Worm (Caenorhabditis elegans) whole organism, L1 larva: ENCODE data around the gene Y73F8A.20.

Experiments
- ceh-88 ChIP-seq: fragments of 200-800 bp; sonication (Bioruptor generic); IDR thresholded peaks from 2 replicates; pipeline ENCODE4 v1.3.6; 2022; ENCODE audit warnings: missing genetic modification characterization, missing compliant biosample characterization
- egl-27 ChIP-seq, 2 experiments: fragments of 150-350 bp in 1 of 2; sonication (generic microtip); optimal IDR thresholded peaks; 3 replicates each; lab custom pipeline; 2017 to 2018; ENCODE audit warnings: missing biosample characterization in 2 of 2, missing genetic modification characterization in 2 of 2, missing genetic modification reagents in 2 of 2
- nhr-237 ChIP-seq: fragments of 150-350 bp; optimal IDR thresholded peaks from 2 replicates; lab custom pipeline; 2014; ENCODE audit warnings: missing biosample characterization, missing genetic modification characterization
- nhr-28 ChIP-seq: fragments of 150-350 bp; optimal IDR thresholded peaks from 2 replicates; lab custom pipeline; 2014; ENCODE audit warnings: missing biosample characterization, missing genetic modification characterization
- nhr-84 ChIP-seq: sonication (generic microtip); optimal IDR thresholded peaks from 2 replicates; lab custom pipeline; 2017; ENCODE audit warnings: missing biosample characterization, missing genetic modification characterization
- tbx-2 ChIP-seq: sonication (generic microtip); optimal IDR thresholded peaks from 2 replicates; lab custom pipeline; 2016; ENCODE audit warnings: missing genetic modification characterization, missing compliant biosample characterization
- unc-62 ChIP-seq: fragments of 150-350 bp; optimal IDR thresholded peaks from 2 replicates; lab custom pipeline; 2014; ENCODE audit warnings: missing biosample characterization, missing genetic modification reagents, missing genetic modification characterization
- zag-1 ChIP-seq: fragments of 150-350 bp; optimal IDR thresholded peaks from 2 replicates; lab custom pipeline; 2014; ENCODE audit warnings: missing biosample characterization, missing genetic modification characterization

- TF ChIP-seq unc-62: no peak
- no peak for TF ChIP-seq tbx-2 (tag; lab: Kevin White, UChicago)
- TF ChIP-seq zag-1 (tag; lab: Kevin White, UChicago): no peak
- TF ChIP-seq nhr-84 (tag; lab: Kevin White, UChicago): no peak
- no peak for TF ChIP-seq nhr-237 (tag; lab: Kevin White, UChicago)
- no peak for TF ChIP-seq ceh-88 (GFP tag; lab: Robert Waterston, UW)
- TF ChIP-seq nhr-28 (tag; lab: Kevin White, UChicago): no peak
- TF ChIP-seq egl-27 (tag; optimal IDR thresholded peaks at IDR 0.05; lab: Kevin White, UChicago): no peak
Observed at ce11 chrIV:15395260-15395844, 17.1 kb downstream of the Y73F8A.20 start.
